Fruit fly (Drosophila melanogaster): Measurements from ENCODE around the gene CG34175.

Gene CG34175

dm6 chr2L:3439502-3439901, 41.7 kb downstream of the CG34175 start (continued):
- TF ChIP-seq Side (GFP tag; optimal IDR thresholded peaks at IDR 0.05) (no peak), eyg (GFP tag; optimal IDR thresholded peaks at IDR 0.05) (no peak), CG4707 (GFP tag; optimal IDR thresholded peaks at IDR 0.05) (no peak), CG1024 (GFP tag; IDR thresholded peaks at IDR 0.05) (no peak), CG10267 (tag; optimal IDR thresholded peaks at IDR 0.05) (peak; percentile 30), CHES-1-like (GFP tag; optimal IDR thresholded peaks at IDR 0.05) (no peak), ewg (GFP tag; optimal IDR thresholded peaks at IDR 0.05) (no peak), CG8388 (GFP tag; optimal IDR thresholded peaks at IDR 0.05) (peak; percentile 37), CG15601 (tag; optimal IDR thresholded peaks at IDR 0.05) (peak; percentile 64), CG7987 (GFP tag; optimal IDR thresholded peaks at IDR 0.05) (no peak), gem (tag; optimal IDR thresholded peaks at IDR 0.05) (peak; percentile 70), Sox102F (GFP tag; optimal IDR thresholded peaks at IDR 0.05) (peak; percentile 10), CG2202 (tag; optimal IDR thresholded peaks at IDR 0.05) (no peak), PHDP (tag; optimal IDR thresholded peaks at IDR 0.05) (peak; percentile 24), caup (GFP tag; optimal IDR thresholded peaks at IDR 0.05; ENCODE audit: severe bottlenecking) (no peak), Camta (GFP tag; optimal IDR thresholded peaks at IDR 0.05) (no peak), da (GFP tag; optimal IDR thresholded peaks at IDR 0.05) (no peak), Sry-δ (GFP tag; optimal IDR thresholded peaks at IDR 0.05) (no peak), gfzf (GFP tag; optimal IDR thresholded peaks at IDR 0.05) (no peak), Hr51 (GFP tag; optimal IDR thresholded peaks at IDR 0.05) (peak in 1 of 2 experiments; percentile 11), fd102C (GFP tag; optimal IDR thresholded peaks at IDR 0.05) (no peak), schlank (tag; optimal IDR thresholded peaks at IDR 0.05) (no peak), Antp (GFP tag; optimal IDR thresholded peaks at IDR 0.05) (no peak), sc (optimal IDR thresholded peaks at IDR 0.05) (no peak), sc (GFP tag; optimal IDR thresholded peaks at IDR 0.05) (peak; percentile 12), HmgD (GFP tag; optimal IDR thresholded peaks at IDR 0.05) (no peak), grau (tag; optimal IDR thresholded peaks at IDR 0.05) (peak; percentile 26), CG13287 (GFP tag; IDR thresholded peaks at IDR 0.05; ENCODE audit: partially characterized antibody) (no peak), slp2 (GFP tag; optimal IDR thresholded peaks at IDR 0.05) (no peak), sens (GFP tag) (peak; percentile 83), CoRest (tag; optimal IDR thresholded peaks at IDR 0.05) (peak; percentile 23), dmrt99B (tag; optimal IDR thresholded peaks at IDR 0.05) (peak; percentile 34), ttk (GFP tag; IDR thresholded peaks at IDR 0.05) (no peak), ind (GFP tag; optimal IDR thresholded peaks at IDR 0.05) (no peak), CG10979 (tag; optimal IDR thresholded peaks at IDR 0.05) (peak; percentile 63), CG7786 (GFP tag; optimal IDR thresholded peaks at IDR 0.05) (no peak), unpg (GFP tag; optimal IDR thresholded peaks at IDR 0.05) (peak; percentile 41), ash1 (GFP tag; optimal IDR thresholded peaks at IDR 0.05) (no peak), emc (GFP tag; optimal IDR thresholded peaks at IDR 0.05) (no peak), CG17361 (GFP tag; IDR thresholded peaks at IDR 0.05) (peak; percentile 14; the same call in 1 of the 3 replicates), CG18262 (tag; optimal IDR thresholded peaks at IDR 0.05) (peak; percentile 67), eve (GFP tag; optimal IDR thresholded peaks at IDR 0.05) (peak in 1 of 2 experiments; percentile 2), ase (GFP tag; IDR thresholded peaks at IDR 0.05) (no peak), Xrp1 (GFP tag; IDR thresholded peaks at IDR 0.05) (peak; percentile 51), lola (GFP tag; optimal IDR thresholded peaks at IDR 0.05) (peak in 1 of 3 experiments; percentile 70), dmrt11E (tag; optimal IDR thresholded peaks at IDR 0.05) (peak; percentile 69), lilli (GFP tag; optimal IDR thresholded peaks at IDR 0.05) (no peak), CG7357 (GFP tag; IDR thresholded peaks at IDR 0.05) (no peak), CG11504 (tag; optimal IDR thresholded peaks at IDR 0.05) (peak; percentile 52), Six4 (GFP tag; optimal IDR thresholded peaks at IDR 0.05) (no peak), so (GFP tag; IDR thresholded peaks at IDR 0.05) (no peak)
